Worm (Caenorhabditis elegans) whole organism, L3 larva: ENCODE data around the gene R07B1.11.

Experiments
- ama-1 ChIP-seq: fragments of 150-350 bp; optimal IDR thresholded peaks from 2 replicates; lab custom pipeline; 2018
- ceh-82 ChIP-seq: fragments of 150-350 bp; optimal IDR thresholded peaks from 2 replicates; lab custom pipeline; 2014; ENCODE audit warnings: missing biosample characterization, missing genetic modification characterization
- elt-2 ChIP-seq: sonication (generic microtip); optimal IDR thresholded peaks from 2 replicates; lab custom pipeline; 2016; ENCODE audit warnings: missing genetic modification reagents, mild to moderate bottlenecking, missing genetic modification characterization, missing compliant biosample characterization
- jun-1 ChIP-seq: fragments of 150-350 bp; optimal IDR thresholded peaks from 2 replicates; lab custom pipeline; 2014; ENCODE audit warnings: missing biosample characterization, missing genetic modification reagents, missing genetic modification characterization
- lsy-12 ChIP-seq: sonication (generic microtip); optimal IDR thresholded peaks from 2 replicates; lab custom pipeline; 2016; ENCODE audit warnings: mild to moderate bottlenecking, missing genetic modification characterization, missing compliant biosample characterization
- nhr-237 ChIP-seq: fragments of 150-350 bp; optimal IDR thresholded peaks from 2 replicates; lab custom pipeline; 2014; ENCODE audit warnings: missing biosample characterization, missing genetic modification characterization
- pha-4 ChIP-seq: fragments of 150-350 bp; optimal IDR thresholded peaks from 2 replicates; lab custom pipeline; 2014; ENCODE audit warnings: missing biosample characterization, missing genetic modification reagents, missing genetic modification characterization
- snpc-4 ChIP-seq: fragments of 150-350 bp; optimal IDR thresholded peaks from 2 replicates; lab custom pipeline; 2014; ENCODE audit warnings: missing biosample characterization, missing genetic modification characterization
- zag-1 ChIP-seq: fragments of 150-350 bp; optimal IDR thresholded peaks from 2 replicates; lab custom pipeline; 2014; ENCODE audit warnings: missing biosample characterization, missing genetic modification characterization

DNA sequence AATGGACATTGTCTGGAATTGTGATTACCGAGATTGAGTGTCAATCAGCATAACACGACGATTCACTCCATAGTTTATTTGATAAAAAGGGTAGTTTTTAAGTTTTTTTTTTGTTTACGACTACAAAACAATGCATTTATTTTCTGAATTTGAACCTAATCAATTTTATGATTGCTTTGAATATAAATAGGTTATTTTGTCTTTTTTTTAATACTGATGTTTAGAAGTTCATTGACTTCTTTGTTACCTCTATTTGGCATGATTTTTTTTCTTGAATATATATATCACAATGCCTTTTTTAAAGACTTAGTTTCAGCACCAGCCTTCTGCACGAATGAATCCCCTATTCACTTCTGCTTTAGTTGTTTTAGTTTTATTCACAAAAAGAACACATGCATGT lies 12.8 kb downstream of the R07B1.11 start, which contains the start of gene R07B1.13:
- TF ChIP-seq pha-4 (tag; lab: Kevin White, UChicago) (no peak), ceh-82 (tag; lab: Kevin White, UChicago) (no peak), nhr-237 (no peak), lsy-12 (no peak), zag-1 (tag; lab: Kevin White, UChicago) (no peak), jun-1 (tag; lab: Kevin White, UChicago) (no peak), snpc-4 (no peak), elt-2 (no peak), ama-1 (lab: Kevin White, UChicago) (no peak)
